Worm (Caenorhabditis elegans) whole organism, L1 larva: Measurements from ENCODE around the gene F54A3.6.

ENCODE experiments used
- C16A3.4 ChIP-seq: fragments of 150-350 bp; optimal IDR thresholded peaks from 2 replicates; lab custom pipeline; 2014; ENCODE audit warnings: missing biosample characterization, missing genetic modification characterization
- C34B4.2 ChIP-seq: sonication (generic microtip); optimal IDR thresholded peaks from 2 replicates; lab custom pipeline; 2017; ENCODE audit warnings: mild to moderate bottlenecking, missing genetic modification characterization, missing compliant biosample characterization
- F16B12.6 ChIP-seq: fragments of 150-350 bp; optimal IDR thresholded peaks from 2 replicates; lab custom pipeline; 2014; ENCODE audit warnings: missing biosample characterization, missing genetic modification characterization
- Y116A8C.19 ChIP-seq: sonication (generic microtip); optimal IDR thresholded peaks from 2 replicates; lab custom pipeline; 2016; ENCODE audit warnings: missing compliant biosample characterization, missing genetic modification characterization, borderline replicate concordance
- aly-2 ChIP-seq: fragments of 150-350 bp; optimal IDR thresholded peaks from 2 replicates; lab custom pipeline; 2014; ENCODE audit warnings: missing biosample characterization, missing genetic modification characterization
- blmp-1 ChIP-seq: fragments of 150-350 bp; optimal IDR thresholded peaks from 2 replicates; lab custom pipeline; 2014; ENCODE audit warnings: missing biosample characterization, missing genetic modification characterization
- ceh-8 ChIP-seq: fragments of 200-800 bp; sonication (Bioruptor generic); optimal IDR thresholded peaks from 2 replicates; lab custom pipeline; 2018; ENCODE audit warnings: mild to moderate bottlenecking, missing genetic modification characterization, moderate library complexity, missing compliant biosample characterization
- ceh-82 ChIP-seq, 3 experiments: fragments of 150-350 bp in 1 of 3; sonication (generic microtip) in 2 of 3; optimal IDR thresholded peaks; 2 replicates each; lab custom pipeline; 2014 to 2017; ENCODE audit warnings: missing biosample characterization in 3 of 3, missing genetic modification characterization in 3 of 3
- dpl-1 ChIP-seq, 3 experiments: fragments of 150-350 bp in 2 of 3; sonication (generic microtip) in 1 of 3; optimal IDR thresholded peaks; 2 replicates each; lab custom pipeline; 2014 to 2017; ENCODE audit warnings: missing biosample characterization in 3 of 3, missing genetic modification characterization in 3 of 3, missing genetic modification reagents in 3 of 3
- dsc-1 ChIP-seq: sonication (generic microtip); optimal IDR thresholded peaks from 2 replicates; lab custom pipeline; 2016; ENCODE audit warnings: mild to moderate bottlenecking, missing genetic modification characterization, missing compliant biosample characterization
- efl-1 ChIP-seq, 4 experiments: fragments of 150-350 bp; optimal IDR thresholded peaks in 3 of 4; peaks in 1 of 4; 1 replicate in 1 of 4; 2 replicates in 3 of 4; lab custom pipeline; 2014; ENCODE audit warnings: missing biosample characterization in 2 of 4, missing genetic modification characterization in 2 of 4, missing genetic modification reagents in 2 of 4
- egl-27 ChIP-seq, 2 experiments: fragments of 150-350 bp in 1 of 2; sonication (generic microtip); optimal IDR thresholded peaks; 3 replicates each; lab custom pipeline; 2017 to 2018; ENCODE audit warnings: missing biosample characterization in 2 of 2, missing genetic modification characterization in 2 of 2, missing genetic modification reagents in 2 of 2
- elt-2 ChIP-seq: sonication (generic microtip); optimal IDR thresholded peaks from 2 replicates; lab custom pipeline; 2016; ENCODE audit warnings: missing genetic modification characterization, mild to moderate bottlenecking, inconsistent platforms, missing compliant biosample characterization, missing genetic modification reagents
- ets-5 ChIP-seq: fragments of 200-800 bp; sonication (Bioruptor generic); IDR thresholded peaks from 2 replicates; pipeline ENCODE4 v1.3.6; 2022; ENCODE audit warnings: missing genetic modification characterization, missing compliant biosample characterization
- fkh-10 ChIP-seq: sonication (generic microtip); optimal IDR thresholded peaks from 2 replicates; lab custom pipeline; 2017; ENCODE audit warnings: missing biosample characterization, missing genetic modification reagents, missing genetic modification characterization
- fkh-8 ChIP-seq: sonication (generic microtip); optimal IDR thresholded peaks from 2 replicates; lab custom pipeline; 2016; ENCODE audit warnings: mild to moderate bottlenecking, missing genetic modification characterization, missing compliant biosample characterization
- grh-1 ChIP-seq: fragments of 200-800 bp; sonication (Bioruptor generic); IDR thresholded peaks from 2 replicates; pipeline ENCODE4 v1.3.6; 2022; ENCODE audit warnings: missing genetic modification reagents, missing genetic modification characterization, missing compliant biosample characterization
- isw-1 ChIP-seq: fragments of 200-800 bp; sonication (Bioruptor generic); IDR thresholded peaks from 2 replicates; pipeline ENCODE4 v1.3.6; 2022; ENCODE audit warnings: missing genetic modification characterization, missing compliant biosample characterization
- lin-13 ChIP-seq: fragments of 150-350 bp; optimal IDR thresholded peaks from 2 replicates; lab custom pipeline; 2014; ENCODE audit warnings: missing biosample characterization, missing genetic modification reagents, missing genetic modification characterization
- lin-14 ChIP-seq: fragments of 200-800 bp; sonication (Bioruptor generic); optimal IDR thresholded peaks from 2 replicates; lab custom pipeline; 2018; ENCODE audit warnings: mild to moderate bottlenecking, missing genetic modification characterization, moderate library complexity, missing compliant biosample characterization
- lin-35 ChIP-seq, 2 experiments: fragments of 150-350 bp; optimal IDR thresholded peaks; 2 replicates each; lab custom pipeline; 2014; ENCODE audit warnings: missing biosample characterization in 2 of 2, missing genetic modification characterization in 2 of 2, missing genetic modification reagents in 2 of 2
- lir-3 ChIP-seq: sonication (generic microtip); optimal IDR thresholded peaks from 2 replicates; lab custom pipeline; 2016; ENCODE audit warnings: mild to moderate bottlenecking, missing genetic modification characterization, moderate library complexity, missing compliant biosample characterization; ENCODE audit not compliant: poor library complexity
- lsy-2 ChIP-seq, 2 experiments: fragments of 150-350 bp; optimal IDR thresholded peaks; 2 replicates each; lab custom pipeline; 2014; ENCODE audit warnings: missing biosample characterization in 2 of 2, missing genetic modification characterization in 2 of 2
- mef-2 ChIP-seq: fragments of 150-350 bp; optimal IDR thresholded peaks from 2 replicates; lab custom pipeline; 2014; ENCODE audit warnings: missing biosample characterization, missing genetic modification characterization
- mep-1 ChIP-seq: fragments of 150-350 bp; optimal IDR thresholded peaks from 2 replicates; lab custom pipeline; 2014; ENCODE audit warnings: missing biosample characterization, missing genetic modification characterization
- nhr-11 ChIP-seq: fragments of 150-350 bp; optimal IDR thresholded peaks from 2 replicates; lab custom pipeline; 2014; ENCODE audit warnings: missing biosample characterization, missing genetic modification characterization
- nhr-19 ChIP-seq: fragments of 200-800 bp; sonication (Bioruptor generic); conservative IDR thresholded peaks from 2 replicates; pipeline ENCODE4 v1.3.6; 2022; ENCODE audit warnings: missing genetic modification characterization, missing compliant biosample characterization
- nhr-20 ChIP-seq: sonication (generic microtip); optimal IDR thresholded peaks from 2 replicates; lab custom pipeline; 2016; ENCODE audit warnings: mild to moderate bottlenecking, missing genetic modification characterization, missing compliant biosample characterization
- nhr-28 ChIP-seq: fragments of 150-350 bp; optimal IDR thresholded peaks from 2 replicates; lab custom pipeline; 2014; ENCODE audit warnings: missing biosample characterization, missing genetic modification characterization
- nhr-76 ChIP-seq: sonication (generic microtip); optimal IDR thresholded peaks from 2 replicates; lab custom pipeline; 2017; ENCODE audit warnings: missing biosample characterization, missing genetic modification characterization
- nhr-90 ChIP-seq: sonication (generic microtip); optimal IDR thresholded peaks from 2 replicates; lab custom pipeline; 2016; ENCODE audit warnings: mild to moderate bottlenecking, missing genetic modification characterization, missing compliant biosample characterization; ENCODE audit not compliant: poor library complexity
- skn-1 ChIP-seq: fragments of 150-350 bp; optimal IDR thresholded peaks from 2 replicates; lab custom pipeline; 2014; ENCODE audit warnings: missing biosample characterization, missing genetic modification characterization
- snu-23 ChIP-seq: sonication (generic microtip); optimal IDR thresholded peaks from 2 replicates; lab custom pipeline; 2016; ENCODE audit warnings: missing genetic modification characterization, missing compliant biosample characterization
- sup-37 ChIP-seq: fragments of 200-800 bp; sonication (Bioruptor generic); optimal IDR thresholded peaks from 2 replicates; lab custom pipeline; 2018; ENCODE audit warnings: mild to moderate bottlenecking, missing genetic modification characterization, missing compliant biosample characterization
- tbx-2 ChIP-seq: sonication (generic microtip); optimal IDR thresholded peaks from 2 replicates; lab custom pipeline; 2016; ENCODE audit warnings: missing genetic modification characterization, missing compliant biosample characterization
- tlp-1 ChIP-seq: fragments of 150-350 bp; optimal IDR thresholded peaks from 2 replicates; lab custom pipeline; 2014; ENCODE audit warnings: missing biosample characterization, missing genetic modification characterization
- unc-62 ChIP-seq: fragments of 150-350 bp; optimal IDR thresholded peaks from 2 replicates; lab custom pipeline; 2014; ENCODE audit warnings: missing biosample characterization, missing genetic modification reagents, missing genetic modification characterization
- unc-86 ChIP-seq: sonication (generic microtip); optimal IDR thresholded peaks from 2 replicates; lab custom pipeline; 2016; ENCODE audit warnings: missing genetic modification characterization, missing compliant biosample characterization
- vab-15 ChIP-seq: sonication (generic microtip); optimal IDR thresholded peaks from 2 replicates; lab custom pipeline; 2017; ENCODE audit warnings: missing genotype, mild to moderate bottlenecking, missing genetic modification characterization, missing compliant biosample characterization
- xbp-1 ChIP-seq: sonication (generic microtip); optimal IDR thresholded peaks from 2 replicates; lab custom pipeline; 2016; ENCODE audit warnings: missing genetic modification characterization, missing compliant biosample characterization
- ztf-11 ChIP-seq, 2 experiments: sonication (generic microtip); optimal IDR thresholded peaks; 2 replicates each; lab custom pipeline; 2016 to 2017; ENCODE audit warnings: missing genetic modification characterization in 2 of 2, missing biosample characterization in 1 of 2, missing compliant biosample characterization in 1 of 2

The F54A3.6 gene

DNA sequence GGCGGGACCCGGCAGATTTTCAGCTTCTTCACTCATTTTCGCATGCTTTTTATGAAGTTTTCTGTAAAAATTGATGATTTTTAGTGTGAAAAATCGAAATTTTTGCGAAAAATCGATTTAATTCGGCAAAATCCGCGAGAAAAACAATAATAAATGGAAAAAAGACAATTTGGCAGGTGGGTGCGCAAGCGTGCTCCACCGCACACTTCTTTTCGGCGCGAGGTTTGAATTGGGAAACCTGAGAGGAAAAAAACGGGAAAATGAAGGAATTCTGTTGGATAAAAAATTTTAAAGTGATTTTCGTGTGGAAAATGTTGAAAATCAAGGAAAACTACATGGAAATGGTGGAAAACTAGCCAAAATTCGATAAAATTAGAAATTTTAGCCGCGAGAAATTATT, 28.2 kb downstream of the F54A3.6 start, which contains the start of gene Y59C2A.2 (continued):
- TF ChIP-seq fkh-8 (peak; percentile 23), lsy-2 (tag; optimal IDR thresholded peaks at IDR 0.05; lab: Kevin White, UChicago) (peak; percentile 62 to 78), unc-86 (tag; lab: Kevin White, UChicago) (peak; percentile 4), isw-1 (GFP tag; lab: Robert Waterston, UW) (peak; percentile 22; the same call in 1 of the 2 replicates), C16A3.4 (tag; lab: Kevin White, UChicago) (peak; percentile 58), lir-3 (tag; lab: Kevin White, UChicago) (no peak), lin-14 (GFP tag; lab: Kevin White, UChicago) (peak; percentile 36), mep-1 (tag; lab: Kevin White, UChicago) (peak; percentile 19), snu-23 (GFP tag; lab: Kevin White, UChicago) (peak; percentile 54), nhr-20 (peak; percentile 15), skn-1 (tag; lab: Kevin White, UChicago) (peak; percentile 42), tbx-2 (tag; lab: Kevin White, UChicago) (peak; percentile 45), xbp-1 (tag; lab: Kevin White, UChicago) (peak; percentile 26), Y116A8C.19 (tag; lab: Kevin White, UChicago) (no peak), F16B12.6 (tag; lab: Kevin White, UChicago) (peak; percentile 35), blmp-1 (tag; lab: Kevin White, UChicago) (peak; percentile 25), egl-27 (tag; optimal IDR thresholded peaks at IDR 0.05; lab: Kevin White, UChicago) (no peak), grh-1 (GFP tag; lab: Robert Waterston, UW) (0 out of 2 replicates have a peak, but pooled peaks have one; percentile 32), nhr-28 (no peak), mef-2 (no peak), dsc-1 (tag; lab: Kevin White, UChicago) (peak; percentile 31), dpl-1 (GFP tag; optimal IDR thresholded peaks at IDR 0.05; lab: Kevin White, UChicago) (peak; percentile 88 to 94 (median 93)), lin-35 (GFP tag; optimal IDR thresholded peaks at IDR 0.05; lab: Kevin White, UChicago) (peak; percentile 93 to 97), aly-2 (tag; lab: Kevin White, UChicago) (peak; percentile 39), vab-15 (tag; lab: Kevin White, UChicago) (peak; percentile 39)

DNA sequence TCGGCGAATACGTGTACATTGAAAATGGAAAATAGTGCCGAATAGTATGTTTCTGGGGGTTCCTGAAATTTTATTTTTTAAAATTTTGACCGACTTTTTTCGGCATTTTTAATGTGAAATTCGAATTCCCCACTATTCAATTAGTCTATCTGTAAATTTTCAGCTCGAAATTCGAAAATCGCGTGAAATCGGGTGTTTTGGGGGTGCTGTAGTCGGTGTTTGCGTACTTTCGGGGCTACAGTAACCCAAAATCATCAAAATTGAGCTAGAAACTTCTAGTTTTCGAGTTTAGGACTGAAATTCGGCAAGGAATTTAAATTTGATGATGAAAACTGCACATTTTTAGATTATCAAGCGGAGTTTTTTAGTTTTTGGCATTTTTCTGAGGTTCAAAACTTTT, 30.1 kb downstream of the F54A3.6 start:
- TF ChIP-seq lin-13 (GFP tag; lab: Kevin White, UChicago) (no peak), sup-37 (GFP tag; lab: Kevin White, UChicago) (no peak), ceh-8 (GFP tag; lab: Kevin White, UChicago) (no peak), unc-62 (GFP tag; lab: Kevin White, UChicago) (no peak), ets-5 (GFP tag; lab: Robert Waterston, UW) (no peak), elt-2 (no peak), C16A3.4 (tag; lab: Kevin White, UChicago) (no peak), lin-35 (GFP tag; optimal IDR thresholded peaks at IDR 0.05; lab: Kevin White, UChicago) (no peak), ztf-11 (tag; optimal IDR thresholded peaks at IDR 0.05; lab: Kevin White, UChicago) (no peak), dsc-1 (tag; lab: Kevin White, UChicago) (no peak), nhr-19 (GFP tag; lab: Robert Waterston, UW) (no peak)
- TF ChIP-seq, all 84 proteins: peak for 0

DNA sequence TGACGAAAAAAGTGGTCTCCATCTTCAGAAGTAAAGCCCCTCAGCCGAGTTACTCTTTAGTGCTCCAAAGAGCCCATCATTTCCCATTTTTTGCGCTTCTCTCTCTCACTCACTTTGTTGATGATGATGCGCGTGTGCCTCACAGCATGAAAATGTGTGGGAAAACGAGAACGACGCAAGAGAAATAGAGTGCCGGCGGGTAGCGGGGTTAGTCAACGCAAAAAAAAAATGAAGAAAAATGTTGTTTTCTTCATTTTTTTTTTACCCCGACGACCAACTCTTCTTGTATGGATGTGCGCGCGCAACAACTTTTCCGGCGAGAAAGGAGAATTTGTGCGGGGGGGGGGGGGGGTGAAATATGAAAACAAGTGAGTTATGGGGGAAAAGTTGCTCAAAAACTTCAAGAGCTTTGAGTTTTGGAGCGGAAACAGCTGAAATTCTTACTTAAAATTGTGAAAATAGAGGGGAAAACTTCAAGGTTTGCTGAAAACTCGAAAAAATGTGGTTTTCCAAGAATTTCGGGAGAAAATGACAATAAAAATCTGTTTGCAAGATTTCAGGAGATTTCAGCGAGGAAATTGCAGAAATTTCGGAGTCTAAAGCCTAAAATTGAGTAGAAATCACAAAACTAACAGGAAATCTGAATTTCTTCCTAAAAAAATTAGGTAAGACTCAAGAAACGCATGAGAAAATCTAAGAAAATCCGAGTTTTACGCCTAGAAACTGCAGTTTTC, 34.5 kb downstream of the F54A3.6 start, which contains the start of gene C33C12.1:
Gene C33C12.1 (plus strand): TSS at position 684 of the 734 bp plus-strand sequence.
- no peak for TF ChIP-seq nhr-76 (tag; lab: Kevin White, UChicago)
- peak in 1 of 2 experiments; percentile 10 for TF ChIP-seq lsy-2 (tag; optimal IDR thresholded peaks at IDR 0.05; lab: Kevin White, UChicago)
- TF ChIP-seq tlp-1 (tag; lab: Kevin White, UChicago), result no peak
- no peak for TF ChIP-seq nhr-90 (tag; lab: Kevin White, UChicago)
- peak in 1 of 3 experiments; percentile 34 for TF ChIP-seq ceh-82 (tag; optimal IDR thresholded peaks at IDR 0.05; lab: Kevin White, UChicago)
- TF ChIP-seq fkh-10, result peak; percentile 18
- TF ChIP-seq dpl-1 (GFP tag; optimal IDR thresholded peaks at IDR 0.05; lab: Kevin White, UChicago), result peak in 1 of 3 experiments; percentile 22
- TF ChIP-seq C34B4.2 (tag; lab: Kevin White, UChicago), result no peak
- TF ChIP-seq mef-2, result no peak
- peak; percentile 4 to 16 for TF ChIP-seq efl-1 (optimal IDR thresholded peaks at IDR 0.05; lab: Kevin White, UChicago)
- TF ChIP-seq efl-1 (GFP tag; optimal IDR thresholded peaks at IDR 0.05 in 1 of 2; lab: Kevin White, UChicago), result peak in 1 of 2 experiments; percentile 82
- no peak for TF ChIP-seq ets-5 (GFP tag; lab: Robert Waterston, UW)
- peak; percentile 13 for TF ChIP-seq fkh-8
- TF ChIP-seq nhr-11 (tag; lab: Kevin White, UChicago), result no peak
- peak; percentile 80 for TF ChIP-seq lin-14 (GFP tag; lab: Kevin White, UChicago)
